Worm (Caenorhabditis elegans): ENCODE results near the gene C50F4.4.
A peak's percentile ranks its signal among the peaks of the same experiment; 100 is the strongest.

C50F4.4 gene

ce11 chrV:9561624-9562179 lies 25.1 kb downstream of the C50F4.4 start, which contains the start of gene rgef-1:
Gene rgef-1 (minus strand): TSS chrV:9561674.
- TF ChIP-seq fkh-10 (GFP tag; optimal IDR thresholded peaks at IDR 0.05): peak; percentile 96
- TF ChIP-seq unc-98 (GFP tag; IDR thresholded peaks at IDR 0.05): no peak
- no peak for TF ChIP-seq alr-1 (tag; optimal IDR thresholded peaks at IDR 0.05; ENCODE audit: borderline replicate concordance)
- TF ChIP-seq snu-23 (GFP tag; optimal IDR thresholded peaks at IDR 0.05): peak; percentile 36
- TF ChIP-seq hpl-2 (GFP tag; optimal IDR thresholded peaks at IDR 0.05): no peak
- TF ChIP-seq elt-3 (tag; optimal IDR thresholded peaks at IDR 0.05): no peak
- TF ChIP-seq lin-15B (tag; optimal IDR thresholded peaks at IDR 0.05): no peak
- no peak for TF ChIP-seq unc-130 (tag; optimal IDR thresholded peaks at IDR 0.05)
- no peak for TF ChIP-seq sptf-1 (tag; optimal IDR thresholded peaks at IDR 0.05)
- peak; percentile 18 for TF ChIP-seq lin-13 (GFP tag; optimal IDR thresholded peaks at IDR 0.05)
- no peak for TF ChIP-seq vab-15 (tag; optimal IDR thresholded peaks at IDR 0.05)
- TF ChIP-seq lin-39 (tag; optimal IDR thresholded peaks at IDR 0.05): no peak
- peak in 1 of 3 experiments; percentile 25 for TF ChIP-seq dpl-1 (GFP tag; optimal IDR thresholded peaks at IDR 0.05)
- no peak for TF ChIP-seq tlp-1 (tag; optimal IDR thresholded peaks at IDR 0.05)
- peak; percentile 6 for TF ChIP-seq nhr-20 (tag; optimal IDR thresholded peaks at IDR 0.05)
- TF ChIP-seq mef-2 (tag; optimal IDR thresholded peaks at IDR 0.05): peak; percentile 80
- TF ChIP-seq ceh-90 (tag; optimal IDR thresholded peaks at IDR 0.05): no peak
- TF ChIP-seq nhr-237 (tag; optimal IDR thresholded peaks at IDR 0.05): no peak
- TF ChIP-seq dsc-1 (tag; optimal IDR thresholded peaks at IDR 0.05): peak; percentile 35
- no peak for TF ChIP-seq efl-3 (GFP tag; optimal IDR thresholded peaks at IDR 0.05)
- no peak for TF ChIP-seq grh-1 (GFP tag; IDR thresholded peaks at IDR 0.05)
- no peak for TF ChIP-seq lir-3 (tag; optimal IDR thresholded peaks at IDR 0.05; ENCODE audit: poor library complexity)
- no peak for TF ChIP-seq mep-1 (tag; optimal IDR thresholded peaks at IDR 0.05)
- TF ChIP-seq rnt-1 (tag; optimal IDR thresholded peaks at IDR 0.05): no peak
- TF ChIP-seq skn-1 (tag; optimal IDR thresholded peaks at IDR 0.05): peak; percentile 5
- no peak for TF ChIP-seq pag-3 (tag; optimal IDR thresholded peaks at IDR 0.05; ENCODE audit: borderline replicate concordance, insufficient read depth)
- TF ChIP-seq swsn-7 (tag; optimal IDR thresholded peaks at IDR 0.05): peak; percentile 71
- TF ChIP-seq nhr-90 (tag; optimal IDR thresholded peaks at IDR 0.05; ENCODE audit: poor library complexity): no peak
- TF ChIP-seq elt-2 (tag; optimal IDR thresholded peaks at IDR 0.05): no peak
- no peak for TF ChIP-seq mdl-1 (tag; optimal IDR thresholded peaks at IDR 0.05)
- peak; percentile 47 for TF ChIP-seq tbx-2 (tag; optimal IDR thresholded peaks at IDR 0.05)
- TF ChIP-seq sup-37 (GFP tag; optimal IDR thresholded peaks at IDR 0.05): no peak
- TF ChIP-seq zip-4 (GFP tag; optimal IDR thresholded peaks at IDR 0.05): no peak
- peak; percentile 88 for TF ChIP-seq fkh-8 (tag; optimal IDR thresholded peaks at IDR 0.05)
- no peak for TF ChIP-seq sox-4 (tag; optimal IDR thresholded peaks at IDR 0.05)
- TF ChIP-seq lin-35 (GFP tag; optimal IDR thresholded peaks at IDR 0.05): peak in 1 of 2 experiments; percentile 51
- TF ChIP-seq zag-1 (tag; optimal IDR thresholded peaks at IDR 0.05): peak; percentile 47
- TF ChIP-seq ces-1 (GFP tag; optimal IDR thresholded peaks at IDR 0.05): no peak
- TF ChIP-seq pax-3 (tag; optimal IDR thresholded peaks at IDR 0.05): peak; percentile 3
- TF ChIP-seq lin-14 (GFP tag; optimal IDR thresholded peaks at IDR 0.05): peak; percentile 95
- peak; percentile 41 to 60 for TF ChIP-seq lsy-2 (tag; optimal IDR thresholded peaks at IDR 0.05)
- no peak for TF ChIP-seq pqm-1 (tag; optimal IDR thresholded peaks at IDR 0.05)
- TF ChIP-seq C16A3.4 (tag; optimal IDR thresholded peaks at IDR 0.05): no peak
- TF ChIP-seq ztf-11 (tag; optimal IDR thresholded peaks at IDR 0.05): peak in 1 of 2 experiments; percentile 26
- no peak for TF ChIP-seq ets-5 (GFP tag; IDR thresholded peaks at IDR 0.05)
- peak; percentile 26 for TF ChIP-seq irx-1 (tag; optimal IDR thresholded peaks at IDR 0.05)
- TF ChIP-seq egl-27 (tag; optimal IDR thresholded peaks at IDR 0.05): peak in 1 of 2 experiments; percentile 27
- TF ChIP-seq nhr-47 (tag; optimal IDR thresholded peaks at IDR 0.05): peak; percentile 65
- no peak for TF ChIP-seq ceh-63 (GFP tag; optimal IDR thresholded peaks at IDR 0.05)
- TF ChIP-seq nhr-85 (tag): no peak
- no peak for TF ChIP-seq hlh-17 (GFP tag; optimal IDR thresholded peaks at IDR 0.05; ENCODE audit: borderline replicate concordance)
